Worm (Caenorhabditis elegans): ENCODE measurements around the gene btb-10.

DNA sequence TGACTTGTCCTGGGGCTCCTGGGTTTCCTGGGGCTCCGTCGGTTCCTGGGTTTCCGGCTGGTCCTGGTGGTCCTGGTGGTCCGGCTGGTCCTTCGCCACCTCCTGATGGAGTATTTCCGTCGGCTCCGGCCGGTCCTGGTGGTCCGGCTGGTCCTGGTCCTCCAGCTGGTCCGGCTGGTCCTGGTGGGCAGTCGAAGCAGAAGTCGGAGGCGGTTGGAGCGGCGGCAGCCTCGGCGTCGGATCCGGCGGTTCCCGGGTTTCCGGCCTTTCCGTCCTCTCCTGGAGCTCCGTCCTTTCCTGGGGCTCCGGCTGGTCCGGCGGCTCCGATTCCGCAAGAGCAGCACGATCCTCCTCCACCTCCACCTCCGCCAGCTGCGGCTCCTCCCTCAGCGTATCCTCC is 44.7 kb upstream of the btb-10 start:
- TF ChIP-seq flt-1 (GFP tag; IDR thresholded peaks at IDR 0.05) (no peak), cog-1 (tag; optimal IDR thresholded peaks at IDR 0.05) (no peak), ztf-29 (GFP tag; IDR thresholded peaks at IDR 0.05) (no peak)

Data from whole organism, midembryonic.